Fruit fly (Drosophila melanogaster) whole organism, wandering third instar larva: Measurements from ENCODE around the gene CG32006.

ENCODE experiments used
- Abd-B ChIP-seq: fragments of >200 bp; optimal IDR thresholded peaks from 2 replicates; lab custom pipeline; 2017; ENCODE audit warnings: missing biosample characterization, missing genetic modification characterization
- HLH106 ChIP-seq: fragments of 200-800 bp; optimal IDR thresholded peaks from 3 replicates; lab custom pipeline; 2019; ENCODE audit warnings: missing biosample characterization, mild to moderate bottlenecking, missing genetic modification characterization, moderate library complexity
- OdsH ChIP-seq: fragments of 200-800 bp; sonication (Bioruptor generic); optimal IDR thresholded peaks from 2 replicates; lab custom pipeline; 2016; ENCODE audit warnings: missing biosample characterization, mild to moderate bottlenecking, missing genetic modification characterization
- br ChIP-seq: fragments of 200-800 bp; sonication (Bioruptor generic); optimal IDR thresholded peaks from 2 replicates; lab custom pipeline; 2016; ENCODE audit warnings: missing biosample characterization, missing genetic modification characterization
- usp ChIP-seq: fragments of >200 bp; optimal IDR thresholded peaks from 2 replicates; lab custom pipeline; 2017; ENCODE audit warnings: missing biosample characterization, missing genetic modification characterization

DNA sequence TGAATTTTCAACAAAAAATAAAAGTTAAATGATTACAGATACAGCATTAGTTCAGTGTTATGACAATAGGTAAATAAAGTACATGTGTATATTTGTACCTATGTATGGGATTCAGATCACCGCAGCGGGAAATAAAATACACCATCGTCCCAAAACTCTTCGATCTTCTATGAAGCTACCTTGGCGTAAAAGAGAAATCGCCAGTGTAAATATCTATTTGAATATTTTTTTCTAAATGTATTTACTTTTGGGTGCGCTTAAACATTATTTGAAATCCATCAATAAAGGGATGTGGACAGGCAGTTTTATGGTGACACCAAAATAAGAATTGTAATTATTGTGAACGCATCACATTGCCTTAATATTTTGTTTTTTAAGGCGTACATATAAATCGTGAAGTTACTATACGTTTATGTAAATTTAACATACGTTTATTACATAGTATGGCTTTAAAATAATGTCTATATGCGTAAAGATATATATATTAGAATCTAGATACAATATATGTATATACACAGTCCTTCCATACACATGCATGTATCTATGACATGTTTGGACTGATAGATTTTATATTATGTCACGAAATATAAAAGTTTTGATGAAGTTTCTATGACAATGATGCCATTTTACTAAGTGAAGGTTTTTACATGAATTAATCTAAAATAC lies 18.5 kb upstream of the CG32006 start, which contains the start of gene anne:
- TF ChIP-seq HLH106 (tag; lab: Kevin White, UChicago), result no peak
- TF ChIP-seq Abd-B, result no peak
- no peak for TF ChIP-seq OdsH (GFP tag; lab: Kevin White, UChicago)
- no peak for TF ChIP-seq usp (GFP tag; lab: Kevin White, UChicago)
- no peak for TF ChIP-seq br (GFP tag; lab: Kevin White, UChicago)
